Fruit fly (Drosophila melanogaster): ENCODE measurements around the gene nej.

Gene nej

DNA sequence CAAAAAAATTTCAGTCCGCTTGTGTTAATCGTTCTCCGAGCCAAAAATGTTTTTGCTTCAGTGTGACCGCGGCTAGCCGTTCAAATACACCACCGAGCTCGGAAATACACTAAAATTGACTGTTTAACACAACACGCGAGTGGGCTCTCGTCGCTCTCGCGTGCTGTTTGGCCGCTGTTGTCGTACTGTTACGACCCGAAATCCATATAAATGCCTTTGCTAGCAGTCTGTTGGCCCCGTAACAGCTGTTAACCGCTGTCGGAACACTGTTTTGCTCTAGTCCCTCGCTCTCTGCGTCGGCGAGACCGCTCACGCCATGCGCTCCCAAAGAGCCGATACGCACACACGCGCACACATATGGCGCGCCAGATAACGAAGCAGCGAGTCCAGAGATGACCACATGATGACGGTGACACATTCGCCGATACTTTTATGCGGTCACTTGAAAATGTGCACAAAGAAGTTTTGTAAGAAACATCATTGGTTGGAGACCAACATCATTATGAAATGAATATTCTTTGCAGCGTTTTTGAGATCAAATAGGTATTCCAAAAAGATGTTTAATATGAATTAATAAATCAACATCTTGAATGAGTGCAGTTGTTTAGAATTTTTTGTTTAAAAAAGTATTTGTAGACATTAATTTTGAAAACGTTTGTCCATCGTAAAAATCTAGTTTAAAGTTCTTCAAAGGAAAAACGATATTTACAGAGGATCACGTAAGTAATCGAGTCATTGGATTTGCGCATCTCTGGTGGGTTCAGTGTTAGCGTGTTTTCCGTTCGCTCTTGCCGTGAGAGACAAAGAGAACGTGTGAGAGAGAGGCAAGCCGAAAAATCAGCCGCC, 1.1 kb downstream of the nej start (continued):
- TF ChIP-seq CG4328 (GFP tag; optimal IDR thresholded peaks at IDR 0.05) (peak; percentile 77), CG11696 (GFP tag; IDR thresholded peaks at IDR 0.05) (no peak), CG9876 (GFP tag; optimal IDR thresholded peaks at IDR 0.05) (peak; percentile 36), CG15696 (tag; optimal IDR thresholded peaks at IDR 0.05) (peak; percentile 56), fru (optimal IDR thresholded peaks at IDR 0.05) (peak; percentile 46), CG11504 (tag; optimal IDR thresholded peaks at IDR 0.05) (peak; percentile 68), CG1603 (tag; optimal IDR thresholded peaks at IDR 0.05) (peak; percentile 25), Dip2 (GFP tag; IDR thresholded peaks at IDR 0.05) (no peak), B-H2 (GFP tag; optimal IDR thresholded peaks at IDR 0.05) (peak; percentile 80), psq (GFP tag; optimal IDR thresholded peaks at IDR 0.05) (no peak), sens-2 (GFP tag; IDR thresholded peaks at IDR 0.05) (no peak), lbe (GFP tag; optimal IDR thresholded peaks at IDR 0.05) (peak; percentile 48), hth (optimal IDR thresholded peaks at IDR 0.05) (no peak), CG16779 (GFP tag; IDR thresholded peaks at IDR 0.05) (no peak), tin (GFP tag; optimal IDR thresholded peaks at IDR 0.05) (peak; percentile 40), CG4282 (GFP tag; optimal IDR thresholded peaks at IDR 0.05) (no peak), slp2 (GFP tag; optimal IDR thresholded peaks at IDR 0.05) (peak; percentile 33), CG6254 (GFP tag; optimal IDR thresholded peaks at IDR 0.05) (no peak), CG1602 (GFP tag; optimal IDR thresholded peaks at IDR 0.05) (peak; percentile 41), grn (GFP tag; optimal IDR thresholded peaks at IDR 0.05) (peak; percentile 35), CG18764 (GFP tag; optimal IDR thresholded peaks at IDR 0.05) (peak; percentile 32), Ssrp (tag; optimal IDR thresholded peaks at IDR 0.05) (peak; percentile 61), CG17912 (GFP tag; optimal IDR thresholded peaks at IDR 0.05) (no peak), CG12391 (tag; optimal IDR thresholded peaks at IDR 0.05) (peak; percentile 79), CG2678 (tag; optimal IDR thresholded peaks at IDR 0.05) (peak; percentile 80), zen (tag; optimal IDR thresholded peaks at IDR 0.05) (peak; percentile 17), knrl (GFP tag; IDR thresholded peaks at IDR 0.05; ENCODE audit: partially characterized antibody) (peak; percentile 57; the same call in 2 of the 3 replicates), CG12071 (GFP tag; optimal IDR thresholded peaks at IDR 0.05) (no peak), crp (GFP tag; optimal IDR thresholded peaks at IDR 0.05) (peak in 1 of 2 experiments; percentile 33), CG17385 (GFP tag; optimal IDR thresholded peaks at IDR 0.05) (peak; percentile 54), Dad (GFP tag; optimal IDR thresholded peaks at IDR 0.05) (peak; percentile 23), Nf-YB (GFP tag; optimal IDR thresholded peaks at IDR 0.05) (peak; percentile 47), Ets97D (GFP tag; optimal IDR thresholded peaks at IDR 0.05) (no peak), CG8944 (GFP tag; optimal IDR thresholded peaks at IDR 0.05) (no peak), row (GFP tag; IDR thresholded peaks at IDR 0.05) (peak; percentile 95), her (GFP tag; optimal IDR thresholded peaks at IDR 0.05) (peak; percentile 43), CG13123 (GFP tag; optimal IDR thresholded peaks at IDR 0.05) (no peak), CG10147 (GFP tag; optimal IDR thresholded peaks at IDR 0.05) (peak; percentile 71), PHDP (tag; optimal IDR thresholded peaks at IDR 0.05) (peak; percentile 20), phol (tag; optimal IDR thresholded peaks at IDR 0.05) (peak; percentile 70), bcd (GFP tag; optimal IDR thresholded peaks at IDR 0.05) (peak; percentile 73), Hmr (GFP tag; optimal IDR thresholded peaks at IDR 0.05) (peak; percentile 62), rib (GFP tag; IDR thresholded peaks at IDR 0.05) (no peak), az2 (GFP tag; optimal IDR thresholded peaks at IDR 0.05) (peak; percentile 55), cato (GFP tag; optimal IDR thresholded peaks at IDR 0.05; ENCODE audit: borderline replicate concordance) (peak; percentile 49), disco-r (GFP tag; optimal IDR thresholded peaks at IDR 0.05) (peak; percentile 87), CG8290 (GFP tag; optimal IDR thresholded peaks at IDR 0.05) (peak; percentile 48), CG8290 (tag; optimal IDR thresholded peaks at IDR 0.05) (peak; percentile 17 to 41), abd-A (tag; optimal IDR thresholded peaks at IDR 0.05) (peak; percentile 25), fd64A (GFP tag; optimal IDR thresholded peaks at IDR 0.05) (no peak)

All from whole organism, embryonic.